Worm (Caenorhabditis elegans): ENCODE measurements around the gene lmd-5.

DNA sequence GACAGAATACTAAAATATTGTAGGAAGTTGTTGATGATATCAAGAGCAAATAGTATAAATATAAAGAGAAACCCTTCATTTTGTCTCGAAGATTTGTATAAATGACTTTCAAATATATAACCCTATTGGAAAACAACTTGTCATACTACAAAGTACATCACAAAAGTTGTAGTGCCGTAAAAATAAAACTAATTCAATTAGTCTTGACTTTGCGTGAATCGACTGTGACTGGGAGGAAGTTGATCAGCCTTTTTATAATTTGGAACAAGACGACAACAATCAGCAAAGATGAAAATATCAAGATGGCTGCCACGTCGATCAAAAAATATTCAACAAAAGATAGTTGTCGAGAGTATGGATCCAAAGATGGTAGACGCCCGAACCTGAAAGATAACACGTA, 18.4 kb downstream of the lmd-5 start, which contains the start of gene ugt-40:
- no peak for TF ChIP-seq sox-4 (tag; optimal IDR thresholded peaks at IDR 0.05)
- TF ChIP-seq fkh-10 (GFP tag; optimal IDR thresholded peaks at IDR 0.05): no peak
- TF ChIP-seq che-1 (tag; optimal IDR thresholded peaks at IDR 0.05): no peak
- TF ChIP-seq ttx-3 (tag; optimal IDR thresholded peaks at IDR 0.05): no peak
- TF ChIP-seq odd-2 (tag; optimal IDR thresholded peaks at IDR 0.05): no peak
- no peak for TF ChIP-seq pha-4 (tag; optimal IDR thresholded peaks at IDR 0.05)
- no peak for TF ChIP-seq pat-9 (tag; optimal IDR thresholded peaks at IDR 0.05)
- TF ChIP-seq lin-11 (tag; optimal IDR thresholded peaks at IDR 0.05): no peak
- no peak for TF ChIP-seq ceh-24 (tag; optimal IDR thresholded peaks at IDR 0.05)
- TF ChIP-seq nhr-11 (tag; optimal IDR thresholded peaks at IDR 0.05): no peak
- TF ChIP-seq F13H6.1 (tag; optimal IDR thresholded peaks at IDR 0.05): no peak
- TF ChIP-seq hlh-30 (tag; optimal IDR thresholded peaks at IDR 0.05; ENCODE audit: insufficient read depth): no peak
- no peak for TF ChIP-seq lim-6 (tag; optimal IDR thresholded peaks at IDR 0.05)
